Fruit fly (Drosophila melanogaster): Measurements from ENCODE around the gene CG7542.

The CG7542 gene

dm6 chr3L:17538907-17539306 lies 10.7 kb upstream of the CG7542 start (continued):
- TF ChIP-seq Meics (GFP tag; optimal IDR thresholded peaks at IDR 0.05) = peak; percentile 51
- TF ChIP-seq hkb (optimal IDR thresholded peaks at IDR 0.05) = no peak
- 0 out of 2 replicates have a peak, but pooled peaks have one; percentile 17 for TF ChIP-seq hkb (GFP tag; IDR thresholded peaks at IDR 0.05)
- TF ChIP-seq lab (GFP tag; optimal IDR thresholded peaks at IDR 0.05) = peak; percentile 81
- peak; percentile 34 for TF ChIP-seq gro (GFP tag; optimal IDR thresholded peaks at IDR 0.05)
- TF ChIP-seq Med (GFP tag) = peak; percentile 67
- TF ChIP-seq sqz (GFP tag; optimal IDR thresholded peaks at IDR 0.05) = no peak
- TF ChIP-seq HHEX (GFP tag; optimal IDR thresholded peaks at IDR 0.05) = peak; percentile 26
- TF ChIP-seq CG2129 (GFP tag; IDR thresholded peaks at IDR 0.05; ENCODE audit: partially characterized antibody) = no peak
- TF ChIP-seq odd (GFP tag; optimal IDR thresholded peaks at IDR 0.05) = peak; percentile 30

- TF ChIP-seq CG2129 (GFP tag; IDR thresholded peaks at IDR 0.05; ENCODE audit: partially characterized antibody) (no peak), CG11695 (GFP tag; IDR thresholded peaks at IDR 0.05) (no peak), CG17912 (GFP tag; optimal IDR thresholded peaks at IDR 0.05) (no peak), gem (tag; optimal IDR thresholded peaks at IDR 0.05) (no peak), Oli (tag; optimal IDR thresholded peaks at IDR 0.05) (no peak), Deaf1 (tag; optimal IDR thresholded peaks at IDR 0.05) (no peak), HLH3B (GFP tag; IDR thresholded peaks at IDR 0.05) (no peak), CG13775 (GFP tag; optimal IDR thresholded peaks at IDR 0.05) (no peak), gfzf (GFP tag; optimal IDR thresholded peaks at IDR 0.05) (no peak), z (GFP tag; IDR thresholded peaks at IDR 0.05) (no peak), dmrt99B (tag; optimal IDR thresholded peaks at IDR 0.05) (no peak), CG8359 (GFP tag; optimal IDR thresholded peaks at IDR 0.05; ENCODE audit: borderline replicate concordance) (no peak), Dip3 (GFP tag; optimal IDR thresholded peaks at IDR 0.05) (no peak), ac (GFP tag; optimal IDR thresholded peaks at IDR 0.05) (no peak), CG13287 (GFP tag; IDR thresholded peaks at IDR 0.05; ENCODE audit: partially characterized antibody) (no peak), CG1792 (GFP tag; optimal IDR thresholded peaks at IDR 0.05) (no peak), peb (GFP tag; IDR thresholded peaks at IDR 0.05) (no peak), CG6854 (GFP tag; optimal IDR thresholded peaks at IDR 0.05) (no peak), otp (GFP tag; IDR thresholded peaks at IDR 0.05) (no peak), Opbp (GFP tag; IDR thresholded peaks at IDR 0.05; ENCODE audit: partially characterized antibody) (no peak)
These were observed 9.6 kb upstream of the CG7542 start for dm6 chr3L:17540004-17540403.

DNA sequence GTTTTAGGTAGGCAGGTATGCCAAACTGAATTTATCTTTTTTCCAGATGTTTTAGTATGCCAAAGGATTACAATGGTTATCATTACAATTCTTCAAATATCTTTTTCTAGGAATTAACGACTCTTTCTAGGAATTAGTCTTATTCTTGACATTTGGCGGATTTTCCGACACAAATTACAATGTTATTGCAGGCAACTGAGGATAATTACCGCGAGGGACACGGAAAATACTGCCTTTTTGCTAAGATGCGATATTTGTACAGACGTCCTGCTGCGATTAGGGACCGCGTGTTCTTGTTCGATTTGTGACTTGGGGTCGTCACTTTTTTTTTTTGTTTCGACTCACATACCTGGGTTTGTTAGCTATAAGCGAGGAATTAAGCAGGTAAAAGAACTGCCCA lies 6.2 kb downstream of the CG7542 start:
- no peak for TF ChIP-seq CG14441 (GFP tag; IDR thresholded peaks at IDR 0.05)
- TF ChIP-seq sna (GFP tag; IDR thresholded peaks at IDR 0.05; ENCODE audit: partially characterized antibody) = no peak
- peak; percentile 67 for TF ChIP-seq cad (GFP tag; optimal IDR thresholded peaks at IDR 0.05)
- TF ChIP-seq zen (tag; optimal IDR thresholded peaks at IDR 0.05) = peak; percentile 96
- no peak for TF ChIP-seq Xbp1 (GFP tag; optimal IDR thresholded peaks at IDR 0.05)
- TF ChIP-seq tll (GFP tag; optimal IDR thresholded peaks at IDR 0.05) = peak in 1 of 2 experiments; percentile 95
- no peak for TF ChIP-seq zfh1 (GFP tag; IDR thresholded peaks at IDR 0.05)
- TF ChIP-seq CG15479 (GFP tag; optimal IDR thresholded peaks at IDR 0.05) = peak; percentile 61
- TF ChIP-seq sd (tag; optimal IDR thresholded peaks at IDR 0.05) = no peak
- TF ChIP-seq Blimp-1 (GFP tag; optimal IDR thresholded peaks at IDR 0.05) = no peak
- no peak for TF ChIP-seq NC2β (GFP tag; optimal IDR thresholded peaks at IDR 0.05)

Data from whole organism, embryonic.